Worm (Caenorhabditis elegans): Measurements from ENCODE around the gene K02E2.1.

The K02E2.1 gene

ce11 chrV:20376070-20376469 lies 24.8 kb downstream of the K02E2.1 start:
- TF ChIP-seq unc-62 (GFP tag; optimal IDR thresholded peaks at IDR 0.05) = no peak

ce11 chrV:20380320-20380719 lies 29.0 kb downstream of the K02E2.1 start, which contains the start of gene K02E2.6:
K02E2.6 (plus strand) TSS chrV:20380561.
- no peak for TF ChIP-seq unc-62 (GFP tag; optimal IDR thresholded peaks at IDR 0.05)

ce11 chrV:20383065-20383609 lies 31.8 kb downstream of the K02E2.1 start, which contains the start of gene K02E2.11:
K02E2.11 (plus strand) TSS chrV:20383315.
- TF ChIP-seq unc-62 (GFP tag; optimal IDR thresholded peaks at IDR 0.05) = no peak

ce11 chrV:20386942-20387341 lies 35.6 kb downstream of the K02E2.1 start, which contains the start of gene K02E2.7:
K02E2.7 (minus strand) TSS chrV:20387042.
- no peak for TF ChIP-seq unc-62 (GFP tag; optimal IDR thresholded peaks at IDR 0.05)

- TF ChIP-seq unc-62 (GFP tag; optimal IDR thresholded peaks at IDR 0.05) = no peak
Measured at ce11 chrV:20387415-20387814, 36.1 kb downstream of the K02E2.1 start, which contains the start of gene F53H2.1. F53H2.1 (plus strand) TSS chrV:20387715.

- no peak for TF ChIP-seq unc-62 (GFP tag; optimal IDR thresholded peaks at IDR 0.05)
Measured at ce11 chrV:20393773-20394172, 42.5 kb downstream of the K02E2.1 start, which contains the start of gene cnc-7. cnc-7 (plus strand) TSS chrV:20394073.

- no peak for TF ChIP-seq unc-62 (GFP tag; optimal IDR thresholded peaks at IDR 0.05)
Measured at ce11 chrV:20399532-20400068, 48.3 kb downstream of the K02E2.1 start.

- no peak for TF ChIP-seq unc-62 (GFP tag; optimal IDR thresholded peaks at IDR 0.05)
Measured at ce11 chrV:20402842-20403241, 51.5 kb downstream of the K02E2.1 start.

Measured in whole organism, dauer.